Worm (Caenorhabditis elegans): ENCODE data around the gene sumv-2.

DNA sequence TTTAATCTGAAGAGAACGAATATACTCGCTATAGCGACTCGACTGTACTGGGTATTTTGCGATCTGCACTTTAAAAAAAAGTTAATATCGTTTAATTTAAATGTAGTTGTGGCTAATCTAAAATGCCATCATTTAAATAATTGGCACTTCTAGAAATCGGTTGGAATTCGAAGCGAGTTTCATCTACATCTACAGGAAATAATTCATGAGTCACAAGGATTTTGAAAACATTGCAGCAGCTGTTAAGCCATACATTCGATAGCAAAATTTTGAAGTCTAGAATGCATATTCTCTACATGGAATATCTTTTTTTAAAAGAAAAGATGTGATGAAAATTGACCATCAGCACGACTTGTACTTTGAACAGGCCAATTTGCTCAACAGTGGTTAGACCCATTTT is 36.8 kb upstream of the sumv-2 start:
- TF ChIP-seq pha-4 (tag; optimal IDR thresholded peaks at IDR 0.05) (no peak), zag-1 (tag; optimal IDR thresholded peaks at IDR 0.05) (no peak), nhr-12 (tag; optimal IDR thresholded peaks at IDR 0.05) (no peak)
